Fruit fly (Drosophila melanogaster) whole organism, embryonic: Measurements from ENCODE around the gene CG7191.

Source experiments
- Atf-2 ChIP-seq: fragments of 200-800 bp; sonication (Bioruptor generic); optimal IDR thresholded peaks from 2 replicates; lab custom pipeline; 2016; ENCODE audit warnings: missing biosample characterization, missing genetic modification characterization
- Atf6 ChIP-seq: fragments of 200-800 bp; sonication (Bioruptor generic); IDR thresholded peaks from 2 replicates; pipeline ENCODE4 v1.3.6; 2022; ENCODE audit warnings: missing biosample characterization, missing genetic modification characterization
- CG11093 ChIP-seq: fragments of 200-800 bp; sonication (Bioruptor generic); IDR thresholded peaks from 3 replicates; pipeline ENCODE4 v1.3.6; 2022; ENCODE audit warnings: missing biosample characterization, missing genetic modification characterization
- CG12071 ChIP-seq: fragments of 200-800 bp; sonication (Bioruptor generic); optimal IDR thresholded peaks from 3 replicates; lab custom pipeline; 2018; ENCODE audit warnings: missing biosample characterization, mild to moderate bottlenecking, missing genetic modification characterization
- CG13296 ChIP-seq: fragments of 200-800 bp; sonication (Bioruptor generic); optimal IDR thresholded peaks from 3 replicates; lab custom pipeline; 2018; ENCODE audit warnings: missing biosample characterization, mild to moderate bottlenecking, missing genetic modification characterization
- CG1603 ChIP-seq: fragments of 200-800 bp; sonication (Bioruptor generic); optimal IDR thresholded peaks from 2 replicates; lab custom pipeline; 2019; ENCODE audit warnings: missing biosample characterization, mild to moderate bottlenecking, missing genetic modification characterization, moderate library complexity
- CG17328 ChIP-seq: fragments of 200-800 bp; sonication (Bioruptor generic); IDR thresholded peaks from 2 replicates; pipeline ENCODE4 v1.3.6; 2022; ENCODE audit warnings: missing biosample characterization, missing genetic modification characterization
- CG18599 ChIP-seq: fragments of 200-800 bp; sonication (Bioruptor generic); optimal IDR thresholded peaks from 3 replicates; lab custom pipeline; 2017; ENCODE audit warnings: missing biosample characterization, missing genetic modification characterization, mild to moderate bottlenecking, moderate library complexity, missing genetic modification reagents
- CG2875 ChIP-seq: fragments of 200-800 bp; sonication (Bioruptor generic); optimal IDR thresholded peaks from 2 replicates; lab custom pipeline; 2017; ENCODE audit warnings: missing biosample characterization, mild to moderate bottlenecking, missing genetic modification characterization, missing genetic modification reagents
- CG31388 ChIP-seq: fragments of 200-800 bp; sonication (Bioruptor generic); optimal IDR thresholded peaks from 2 replicates; lab custom pipeline; 2016; ENCODE audit warnings: missing biosample characterization, missing genetic modification characterization
- CG5245 ChIP-seq: fragments of 200-800 bp; sonication (Bioruptor generic); optimal IDR thresholded peaks from 3 replicates; lab custom pipeline; 2016; ENCODE audit warnings: missing biosample characterization, missing genetic modification characterization
- CG6175 ChIP-seq: fragments of 200-800 bp; sonication (Bioruptor generic); IDR thresholded peaks from 3 replicates; pipeline ENCODE4 v1.3.6; 2022; ENCODE audit warnings: missing biosample characterization, missing genetic modification characterization
- CG7928 ChIP-seq: fragments of 200-800 bp; sonication (Bioruptor generic); optimal IDR thresholded peaks from 2 replicates; lab custom pipeline; 2017; ENCODE audit warnings: missing biosample characterization, mild to moderate bottlenecking, missing genetic modification characterization
- CG8281 ChIP-seq: fragments of 200-800 bp; sonication (Bioruptor generic); optimal IDR thresholded peaks from 2 replicates; lab custom pipeline; 2018; ENCODE audit warnings: missing biosample characterization, mild to moderate bottlenecking, missing genetic modification characterization, moderate library complexity
- CG8388 ChIP-seq: fragments of 200-800 bp; sonication (Bioruptor generic); optimal IDR thresholded peaks from 2 replicates; lab custom pipeline; 2019; ENCODE audit warnings: missing biosample characterization, mild to moderate bottlenecking, missing genetic modification characterization, moderate library complexity
- CoRest ChIP-seq: fragments of 200-800 bp; sonication (Bioruptor generic); optimal IDR thresholded peaks from 3 replicates; lab custom pipeline; 2018; ENCODE audit warnings: missing biosample characterization, mild to moderate bottlenecking, missing genetic modification characterization, moderate library complexity
- Dip2 ChIP-seq: fragments of 200-800 bp; sonication (Bioruptor generic); IDR thresholded peaks from 2 replicates; pipeline ENCODE4 v1.3.6; 2022; ENCODE audit warnings: missing biosample characterization, missing genetic modification characterization
- Dll ChIP-seq: fragments of 200-800 bp; sonication (Bioruptor generic); IDR thresholded peaks from 4 replicates; pipeline ENCODE4 v1.3.6; 2022; ENCODE audit warnings: missing biosample characterization, missing genetic modification characterization; ENCODE audit not compliant: partially characterized antibody
- Elba2 ChIP-seq: fragments of 200-800 bp; sonication (Bioruptor generic); optimal IDR thresholded peaks from 3 replicates; lab custom pipeline; 2016; ENCODE audit warnings: missing biosample characterization, missing genetic modification characterization
- Fer1 ChIP-seq: fragments of 200-800 bp; sonication (Bioruptor generic); optimal IDR thresholded peaks from 2 replicates; lab custom pipeline; 2017; ENCODE audit warnings: missing biosample characterization, mild to moderate bottlenecking, missing genetic modification characterization
- Gsc ChIP-seq: fragments of 200-800 bp; sonication (Bioruptor generic); IDR thresholded peaks from 2 replicates; pipeline ENCODE4 v1.3.6; 2022; ENCODE audit warnings: missing biosample characterization, missing genetic modification characterization
- Hr78 ChIP-seq, 2 experiments: fragments of 200-800 bp in 1 of 2; fragments of >200 bp in 1 of 2; sonication (Bioruptor generic) in 1 of 2; optimal IDR thresholded peaks; 2 replicates each; lab custom pipeline; 2017 to 2019; ENCODE audit warnings: missing biosample characterization in 2 of 2, missing genetic modification characterization in 2 of 2, mild to moderate bottlenecking in 1 of 2, moderate library complexity in 1 of 2
- MESR4 ChIP-seq: fragments of 200-800 bp; sonication (Bioruptor generic); optimal IDR thresholded peaks from 2 replicates; lab custom pipeline; 2018; ENCODE audit warnings: missing biosample characterization, mild to moderate bottlenecking, missing genetic modification characterization, moderate library complexity
- Neu2 ChIP-seq: fragments of 200-800 bp; sonication (Bioruptor generic); optimal IDR thresholded peaks from 3 replicates; lab custom pipeline; 2016; ENCODE audit warnings: missing biosample characterization, missing genetic modification characterization, borderline replicate concordance
- Oli ChIP-seq: fragments of 200-800 bp; sonication (Bioruptor generic); optimal IDR thresholded peaks from 2 replicates; lab custom pipeline; 2018; ENCODE audit warnings: missing biosample characterization, mild to moderate bottlenecking, missing genetic modification characterization, moderate library complexity
- Poxn ChIP-seq: fragments of 200-800 bp; sonication (Bioruptor generic); IDR thresholded peaks from 2 replicates; pipeline ENCODE4 v1.3.6; 2022; ENCODE audit warnings: missing biosample characterization, missing genetic modification characterization
- Scr ChIP-seq: fragments of 200-800 bp; sonication (Bioruptor generic); IDR thresholded peaks from 2 replicates; pipeline ENCODE4 v1.3.6; 2022; ENCODE audit warnings: missing biosample characterization, missing genetic modification characterization; ENCODE audit not compliant: partially characterized antibody
- YL-1 ChIP-seq: fragments of 200-800 bp; sonication (Bioruptor generic); optimal IDR thresholded peaks from 3 replicates; lab custom pipeline; 2017; ENCODE audit warnings: missing biosample characterization, mild to moderate bottlenecking, missing genetic modification characterization
- bigmax ChIP-seq: fragments of 200-800 bp; sonication (Bioruptor generic); optimal IDR thresholded peaks from 2 replicates; lab custom pipeline; 2018; ENCODE audit warnings: missing biosample characterization, mild to moderate bottlenecking, missing genetic modification characterization
- cato ChIP-seq: fragments of 200-800 bp; sonication (Bioruptor generic); optimal IDR thresholded peaks from 2 replicates; lab custom pipeline; 2016; ENCODE audit warnings: missing biosample characterization, missing genetic modification characterization, borderline replicate concordance
- cwo ChIP-seq: fragments of 200-800 bp; sonication (Bioruptor generic); optimal IDR thresholded peaks from 3 replicates; lab custom pipeline; 2017; ENCODE audit warnings: missing biosample characterization, missing genetic modification characterization, mild to moderate bottlenecking, moderate library complexity, missing genetic modification reagents
- dimm ChIP-seq: fragments of 200-800 bp; sonication (Bioruptor generic); IDR thresholded peaks from 2 replicates; pipeline ENCODE4 v1.3.6; 2022; ENCODE audit warnings: missing biosample characterization, missing genetic modification characterization
- fd64A ChIP-seq: fragments of 200-800 bp; sonication (Bioruptor generic); optimal IDR thresholded peaks from 3 replicates; lab custom pipeline; 2018; ENCODE audit warnings: missing biosample characterization, mild to moderate bottlenecking, missing genetic modification characterization
- gcm2 ChIP-seq: fragments of 200-800 bp; sonication (Bioruptor generic); optimal IDR thresholded peaks from 2 replicates; lab custom pipeline; 2016; ENCODE audit warnings: missing biosample characterization, missing genetic modification characterization
- gro ChIP-seq: fragments of 200-800 bp; sonication (Bioruptor generic); optimal IDR thresholded peaks from 2 replicates; lab custom pipeline; 2016; ENCODE audit warnings: missing biosample characterization, missing genetic modification characterization
- klu ChIP-seq: fragments of 200-800 bp; sonication (Bioruptor generic); IDR thresholded peaks from 2 replicates; pipeline ENCODE4 v1.3.6; 2022; ENCODE audit warnings: missing biosample characterization, missing genetic modification characterization
- mld ChIP-seq: fragments of 200-800 bp; sonication (Bioruptor generic); IDR thresholded peaks from 3 replicates; pipeline ENCODE4 v1.3.6; 2022; ENCODE audit warnings: missing biosample characterization, missing genetic modification characterization; ENCODE audit not compliant: partially characterized antibody
- oc ChIP-seq: fragments of 200-800 bp; sonication (Bioruptor generic); optimal IDR thresholded peaks from 2 replicates; lab custom pipeline; 2018; ENCODE audit warnings: missing biosample characterization, mild to moderate bottlenecking, missing genetic modification characterization, moderate library complexity
- pan ChIP-seq, 4 experiments: fragments of >200 bp in 3 of 4; fragments of 200-800 bp in 1 of 4; sonication (Bioruptor generic) in 1 of 4; optimal IDR thresholded peaks in 3 of 4; IDR thresholded peaks in 1 of 4; 2 replicates each; pipeline versions ENCODE4 v1.3.6 to Lab custom; 2017 to 2022; ENCODE audit warnings: missing biosample characterization in 2 of 4, missing genetic modification characterization in 2 of 4, mixed read lengths in 1 of 4
- pho ChIP-seq: fragments of 200-800 bp; sonication (Bioruptor generic); optimal IDR thresholded peaks from 2 replicates; lab custom pipeline; 2016; ENCODE audit warnings: missing biosample characterization, missing genetic modification characterization
- ro ChIP-seq: fragments of 200-800 bp; sonication (Bioruptor generic); IDR thresholded peaks from 2 replicates; pipeline ENCODE4 v1.3.6; 2022; ENCODE audit warnings: missing biosample characterization, missing genetic modification characterization
- salm ChIP-seq: fragments of 200-800 bp; sonication (Bioruptor generic); optimal IDR thresholded peaks from 2 replicates; lab custom pipeline; 2018; ENCODE audit warnings: missing biosample characterization, mild to moderate bottlenecking, missing genetic modification characterization
- seq ChIP-seq: fragments of 200-800 bp; sonication (Bioruptor generic); IDR thresholded peaks from 2 replicates; pipeline ENCODE4 v1.3.6; 2022; ENCODE audit warnings: missing biosample characterization, missing genetic modification characterization
- unc-4 ChIP-seq: fragments of 200-800 bp; sonication (Bioruptor generic); IDR thresholded peaks from 2 replicates; pipeline ENCODE4 v1.3.6; 2022; ENCODE audit warnings: missing biosample characterization, missing genetic modification characterization; ENCODE audit not compliant: partially characterized antibody
- usp ChIP-seq: fragments of >200 bp; optimal IDR thresholded peaks from 2 replicates; lab custom pipeline; 2017; ENCODE audit warnings: missing biosample characterization, missing genetic modification characterization
- z ChIP-seq: fragments of 200-800 bp; sonication (Bioruptor generic); IDR thresholded peaks from 3 replicates; pipeline ENCODE4 v1.3.6; 2022; ENCODE audit warnings: missing biosample characterization, missing genetic modification characterization
- zen ChIP-seq: fragments of 200-800 bp; sonication (Bioruptor generic); optimal IDR thresholded peaks from 3 replicates; lab custom pipeline; 2018; ENCODE audit warnings: missing biosample characterization, mild to moderate bottlenecking, missing genetic modification characterization, moderate library complexity
- zf30C ChIP-seq: fragments of 200-800 bp; sonication (Bioruptor generic); optimal IDR thresholded peaks from 3 replicates; lab custom pipeline; 2018; ENCODE audit warnings: missing biosample characterization, mild to moderate bottlenecking, missing genetic modification characterization

Gene CG7191

dm6 chr2L:7790448-7791355, 23.3 kb downstream of the CG7191 start, which contains the start of gene CG7149 (continued):
- peak in 1 of 2 experiments; percentile 13 for TF ChIP-seq Hr78 (GFP tag; optimal IDR thresholded peaks at IDR 0.05; lab: Kevin White, UChicago)
- no peak for TF ChIP-seq zen (tag; lab: Kevin White, UChicago)
- no peak for TF ChIP-seq unc-4 (GFP tag; lab: Robert Waterston, UW)
- TF ChIP-seq ro (GFP tag; lab: Robert Waterston, UW) = no peak
- TF ChIP-seq cato (GFP tag; lab: Kevin White, UChicago) = no peak
- no peak for TF ChIP-seq zf30C (GFP tag; lab: Kevin White, UChicago)
- no peak for TF ChIP-seq Neu2 (GFP tag; lab: Kevin White, UChicago)
- TF ChIP-seq pan (optimal IDR thresholded peaks at IDR 0.05; lab: Kevin White, UChicago) = no peak
- no peak for TF ChIP-seq pan (GFP tag; optimal IDR thresholded peaks at IDR 0.05 in 1 of 2, IDR thresholded peaks at IDR 0.05 in 1 of 2)
- TF ChIP-seq CG17328 (GFP tag; lab: Robert Waterston, UW) = no peak
- TF ChIP-seq CG7928 (GFP tag; lab: Kevin White, UChicago) = no peak
- peak; percentile 57 for TF ChIP-seq cwo (GFP tag; lab: Kevin White, UChicago)
- TF ChIP-seq Oli (tag; lab: Kevin White, UChicago) = no peak
- TF ChIP-seq z = no peak
- TF ChIP-seq CG8281 = peak; percentile 16
- TF ChIP-seq usp = no peak
- TF ChIP-seq Gsc (GFP tag; lab: Robert Waterston, UW) = no peak
- TF ChIP-seq CoRest (tag; lab: Kevin White, UChicago) = peak; percentile 35
- TF ChIP-seq Dll (GFP tag; lab: Robert Waterston, UW) = no peak
- no peak for TF ChIP-seq CG6175 (GFP tag; lab: Robert Waterston, UW)
- no peak for TF ChIP-seq Dip2 (GFP tag; lab: Robert Waterston, UW)
- TF ChIP-seq mld (GFP tag; lab: Robert Waterston, UW) = no peak
- no peak for TF ChIP-seq CG8388 (GFP tag; lab: Kevin White, UChicago)
- TF ChIP-seq bigmax (GFP tag; lab: Kevin White, UChicago) = no peak
- no peak for TF ChIP-seq CG11093
- no peak for TF ChIP-seq oc (tag; lab: Kevin White, UChicago)
- TF ChIP-seq CG5245 = no peak
- TF ChIP-seq Atf-2 = peak; percentile 16
- no peak for TF ChIP-seq Poxn (GFP tag; lab: Robert Waterston, UW)
- peak; percentile 52 for TF ChIP-seq Atf6
- TF ChIP-seq CG12071 (GFP tag; lab: Kevin White, UChicago) = no peak
- no peak for TF ChIP-seq CG2875 (GFP tag; lab: Kevin White, UChicago)
- TF ChIP-seq Scr (GFP tag; lab: Robert Waterston, UW) = no peak
- TF ChIP-seq Fer1 (GFP tag; lab: Kevin White, UChicago) = peak; percentile 23
- TF ChIP-seq seq (GFP tag; lab: Robert Waterston, UW) = no peak
- TF ChIP-seq CG13296 (GFP tag; lab: Kevin White, UChicago) = no peak
- TF ChIP-seq CG18599 (GFP tag; lab: Kevin White, UChicago) = peak; percentile 39
- TF ChIP-seq Elba2 (GFP tag; lab: Kevin White, UChicago) = no peak
- no peak for TF ChIP-seq CG1603
- peak; percentile 7 for TF ChIP-seq pho
- no peak for TF ChIP-seq gro (GFP tag; lab: Kevin White, UChicago)
- no peak for TF ChIP-seq salm (tag; lab: Kevin White, UChicago)
- TF ChIP-seq dimm (GFP tag; lab: Robert Waterston, UW) = no peak
- TF ChIP-seq MESR4 = no peak
- TF ChIP-seq gcm2 (GFP tag; lab: Kevin White, UChicago) = no peak
- no peak for TF ChIP-seq CG31388
- no peak for TF ChIP-seq YL-1 (GFP tag; lab: Kevin White, UChicago)
- no peak for TF ChIP-seq fd64A
- TF ChIP-seq klu (GFP tag; lab: Robert Waterston, UW) = no peak
